Worm (Caenorhabditis elegans) whole organism, young adult: ENCODE data around the gene bgnt-1.3.

ENCODE experiments used
- B0261.1 ChIP-seq: sonication (generic microtip); optimal IDR thresholded peaks from 2 replicates; lab custom pipeline; 2016; ENCODE audit warnings: mild to moderate bottlenecking, missing genetic modification characterization, moderate library complexity, missing compliant biosample characterization
- F22D6.2 ChIP-seq: sonication (generic microtip); optimal IDR thresholded peaks from 2 replicates; lab custom pipeline; 2016; ENCODE audit warnings: mild to moderate bottlenecking, missing genetic modification characterization, missing compliant biosample characterization
- F23B12.7 ChIP-seq: sonication (generic microtip); optimal IDR thresholded peaks from 2 replicates; lab custom pipeline; 2017; ENCODE audit warnings: missing genetic modification characterization, mild to moderate bottlenecking, missing compliant biosample characterization, antibody characterized with exemption, moderate library complexity; ENCODE audit not compliant: insufficient read depth
- F33H1.4 ChIP-seq: fragments of 200-800 bp; sonication (Bioruptor generic); IDR thresholded peaks from 2 replicates; pipeline ENCODE4 v1.3.6; 2022; ENCODE audit warnings: missing genetic modification reagents, missing genetic modification characterization, missing compliant biosample characterization
- F49E8.2 ChIP-seq: sonication (generic microtip); optimal IDR thresholded peaks from 3 replicates; lab custom pipeline; 2017; ENCODE audit warnings: missing genetic modification characterization, mild to moderate bottlenecking, missing compliant biosample characterization, antibody characterized with exemption, moderate library complexity; ENCODE audit not compliant: insufficient read depth
- F55B11.4 ChIP-seq: sonication (generic microtip); optimal IDR thresholded peaks from 2 replicates; lab custom pipeline; 2016; ENCODE audit warnings: missing compliant biosample characterization, missing genetic modification characterization, borderline replicate concordance; ENCODE audit not compliant: insufficient read depth
- F57A8.1 ChIP-seq: fragments of 200-800 bp; sonication (Bioruptor generic); optimal IDR thresholded peaks from 2 replicates; lab custom pipeline; 2018; ENCODE audit warnings: mild to moderate bottlenecking, missing genetic modification characterization, moderate library complexity, missing compliant biosample characterization
- Y53G8AR.9 ChIP-seq: fragments of 200-800 bp; sonication (Bioruptor generic); conservative IDR thresholded peaks from 2 replicates; pipeline ENCODE4 v1.3.6; 2022; ENCODE audit warnings: missing genetic modification reagents, missing genetic modification characterization, missing compliant biosample characterization
- Y56A3A.18 ChIP-seq: fragments of 200-800 bp; sonication (Bioruptor generic); IDR thresholded peaks from 2 replicates; pipeline ENCODE4 v1.3.6; 2022; ENCODE audit warnings: missing genetic modification reagents, missing genetic modification characterization, missing compliant biosample characterization
- Y79H2A.3 ChIP-seq: fragments of 200-800 bp; sonication (Bioruptor generic); conservative IDR thresholded peaks from 2 replicates; pipeline ENCODE4 v1.3.6; 2022; ENCODE audit warnings: missing genetic modification reagents, missing genetic modification characterization, missing compliant biosample characterization
- ZK185.1 ChIP-seq: sonication (generic microtip); optimal IDR thresholded peaks from 2 replicates; lab custom pipeline; 2016; ENCODE audit warnings: mild to moderate bottlenecking, missing genetic modification characterization, missing compliant biosample characterization; ENCODE audit not compliant: poor library complexity, severe bottlenecking
- aptf-3 ChIP-seq: fragments of 200-800 bp; sonication (Bioruptor generic); IDR thresholded peaks from 2 replicates; pipeline ENCODE4 v1.3.6; 2022; ENCODE audit warnings: missing genetic modification characterization, missing compliant biosample characterization
- ceh-58 ChIP-seq: fragments of 200-800 bp; sonication (Bioruptor generic); IDR thresholded peaks from 2 replicates; pipeline ENCODE4 v1.3.6; 2022; ENCODE audit warnings: missing genetic modification characterization, missing compliant biosample characterization
- die-1 ChIP-seq: sonication (generic microtip); optimal IDR thresholded peaks from 2 replicates; lab custom pipeline; 2016; ENCODE audit warnings: missing genotype, mild to moderate bottlenecking, missing genetic modification characterization, missing compliant biosample characterization
- dox-1 ChIP-seq: fragments of 200-800 bp; sonication (Bioruptor generic); IDR thresholded peaks from 2 replicates; pipeline ENCODE4 v1.3.6; 2022; ENCODE audit warnings: missing genetic modification reagents, missing genetic modification characterization, missing compliant biosample characterization
- dpl-1 ChIP-seq: fragments of 150-350 bp; optimal IDR thresholded peaks from 2 replicates; lab custom pipeline; 2014; ENCODE audit warnings: missing biosample characterization, missing genetic modification reagents, missing genetic modification characterization
- egl-18 ChIP-seq: fragments of 200-800 bp; sonication (Bioruptor generic); IDR thresholded peaks from 2 replicates; pipeline ENCODE4 v1.3.6; 2022; ENCODE audit warnings: missing genetic modification reagents, missing genetic modification characterization, missing compliant biosample characterization
- egl-44 ChIP-seq: fragments of 200-800 bp; sonication (Bioruptor generic); IDR thresholded peaks from 2 replicates; pipeline ENCODE4 v1.3.6; 2022; ENCODE audit warnings: missing genetic modification reagents, missing genetic modification characterization, missing compliant biosample characterization
- egrh-3 ChIP-seq: fragments of 200-800 bp; sonication (Bioruptor generic); IDR thresholded peaks from 2 replicates; pipeline ENCODE4 v1.3.6; 2022; ENCODE audit warnings: missing genetic modification reagents, missing genetic modification characterization, missing compliant biosample characterization
- hlh-26 ChIP-seq: fragments of 200-800 bp; sonication (Bioruptor generic); conservative IDR thresholded peaks from 2 replicates; pipeline ENCODE4 v1.3.6; 2022; ENCODE audit warnings: missing genetic modification reagents, missing genetic modification characterization, missing compliant biosample characterization
- hmg-1.2 ChIP-seq: fragments of 200-800 bp; sonication (Bioruptor generic); IDR thresholded peaks from 2 replicates; pipeline ENCODE4 v1.3.6; 2022; ENCODE audit warnings: missing genetic modification reagents, missing genetic modification characterization, missing compliant biosample characterization
- let-526 ChIP-seq: fragments of 200-800 bp; sonication (Bioruptor generic); IDR thresholded peaks from 2 replicates; pipeline ENCODE4 v1.3.6; 2022; ENCODE audit warnings: missing genetic modification reagents, missing genetic modification characterization, missing compliant biosample characterization
- lin-26 ChIP-seq: fragments of 200-800 bp; sonication (Bioruptor generic); IDR thresholded peaks from 2 replicates; pipeline ENCODE4 v1.3.6; 2022; ENCODE audit warnings: missing genetic modification reagents, missing genetic modification characterization, missing compliant biosample characterization
- lin-35 ChIP-seq, 3 experiments: fragments of 150-350 bp in 2 of 3; sonication (generic microtip) in 1 of 3; optimal IDR thresholded peaks; 2 replicates each; lab custom pipeline; 2014 to 2018; ENCODE audit warnings: missing biosample characterization in 3 of 3, missing genetic modification characterization in 3 of 3, missing genetic modification reagents in 3 of 3
- lin-54 ChIP-seq: fragments of 200-800 bp; sonication (Bioruptor generic); optimal IDR thresholded peaks from 2 replicates; lab custom pipeline; 2018; ENCODE audit warnings: mild to moderate bottlenecking, missing genetic modification characterization, missing compliant biosample characterization
- lsl-1 ChIP-seq: fragments of 200-800 bp; sonication (Bioruptor generic); optimal IDR thresholded peaks from 2 replicates; lab custom pipeline; 2018; ENCODE audit warnings: mild to moderate bottlenecking, missing genetic modification characterization, moderate library complexity, missing compliant biosample characterization
- lsy-27 ChIP-seq: sonication (generic microtip); optimal IDR thresholded peaks from 2 replicates; lab custom pipeline; 2017; ENCODE audit warnings: missing genetic modification characterization, mild to moderate bottlenecking, missing compliant biosample characterization, antibody characterized with exemption, missing genotype, borderline replicate concordance; ENCODE audit not compliant: insufficient read depth
- madf-6 ChIP-seq: fragments of 200-800 bp; sonication (Bioruptor generic); IDR thresholded peaks from 2 replicates; pipeline ENCODE4 v1.3.6; 2022; ENCODE audit warnings: missing genetic modification reagents, missing genetic modification characterization, missing compliant biosample characterization
- madf-8 ChIP-seq: fragments of 200-800 bp; sonication (Bioruptor generic); conservative IDR thresholded peaks from 2 replicates; pipeline ENCODE4 v1.3.6; 2022; ENCODE audit warnings: missing genetic modification reagents, missing genetic modification characterization, missing compliant biosample characterization
- mcd-1 ChIP-seq: fragments of 200-800 bp; sonication (Bioruptor generic); IDR thresholded peaks from 2 replicates; pipeline ENCODE4 v1.3.6; 2022; ENCODE audit warnings: missing genetic modification reagents, missing genetic modification characterization, missing compliant biosample characterization
- mxl-1 ChIP-seq: sonication (generic microtip); optimal IDR thresholded peaks from 2 replicates; lab custom pipeline; 2016; ENCODE audit warnings: missing genetic modification characterization, missing compliant biosample characterization
- nfyb-1 ChIP-seq: fragments of 200-800 bp; sonication (Bioruptor generic); IDR thresholded peaks from 2 replicates; pipeline ENCODE4 v1.3.6; 2022; ENCODE audit warnings: missing genetic modification reagents, missing genetic modification characterization, missing compliant biosample characterization
- nhr-179 ChIP-seq: sonication (generic microtip); optimal IDR thresholded peaks from 2 replicates; lab custom pipeline; 2016; ENCODE audit warnings: mild to moderate bottlenecking, missing genetic modification characterization, missing compliant biosample characterization
- pbrm-1 ChIP-seq: fragments of 200-800 bp; sonication (Bioruptor generic); IDR thresholded peaks from 2 replicates; pipeline ENCODE4 v1.3.6; 2022; ENCODE audit warnings: missing genetic modification reagents, missing genetic modification characterization, missing compliant biosample characterization
- rpc-1 ChIP-seq, 2 experiments: fragments of 150-350 bp in 1 of 2; sonication (generic microtip) in 1 of 2; optimal IDR thresholded peaks; 2 replicates each; lab custom pipeline; 2014 to 2018; ENCODE audit warnings: missing biosample characterization in 1 of 2, missing genetic modification characterization in 1 of 2, missing genetic modification reagents in 1 of 2, missing genotype in 1 of 2
- sea-2 ChIP-seq: fragments of 200-800 bp; sonication (Bioruptor generic); IDR thresholded peaks from 2 replicates; pipeline ENCODE4 v1.3.6; 2022; ENCODE audit warnings: missing genetic modification characterization, missing compliant biosample characterization
- snpc-1.1 ChIP-seq: sonication (generic microtip); optimal IDR thresholded peaks from 2 replicates; lab custom pipeline; 2017; ENCODE audit warnings: missing genetic modification characterization, mild to moderate bottlenecking, missing compliant biosample characterization, antibody characterized with exemption, moderate library complexity, missing genotype, missing genetic modification reagents; ENCODE audit not compliant: insufficient read depth
- snpc-4 ChIP-seq, 5 experiments: fragments of 150-350 bp in 1 of 5; sonication (generic microtip) in 4 of 5; optimal IDR thresholded peaks; 2 replicates each; lab custom pipeline; 2014 to 2018; ENCODE audit warnings: missing genetic modification characterization in 5 of 5, missing biosample characterization in 3 of 5, antibody characterized with exemption in 2 of 5, mild to moderate bottlenecking in 2 of 5, missing compliant biosample characterization in 2 of 5, missing genotype in 2 of 5, moderate library complexity in 2 of 5, missing genetic modification reagents in 1 of 5
- tbp1 ChIP-seq: fragments of 200-800 bp; sonication (Bioruptor generic); optimal IDR thresholded peaks from 2 replicates; lab custom pipeline; 2018; ENCODE audit warnings: mild to moderate bottlenecking, missing genetic modification characterization, missing compliant biosample characterization
- unc-130 ChIP-seq: sonication (generic microtip); optimal IDR thresholded peaks from 2 replicates; lab custom pipeline; 2016; ENCODE audit warnings: missing genetic modification reagents, missing genetic modification characterization, missing compliant biosample characterization
- xnd-1 ChIP-seq: sonication (generic microtip); optimal IDR thresholded peaks from 2 replicates; lab custom pipeline; 2016; ENCODE audit warnings: missing genotype, missing genetic modification reagents, missing genetic modification characterization, missing compliant biosample characterization
- zfh-2 ChIP-seq: fragments of 200-800 bp; sonication (Bioruptor generic); conservative IDR thresholded peaks from 2 replicates; pipeline ENCODE4 v1.3.6; 2022; ENCODE audit warnings: missing genetic modification reagents, missing genetic modification characterization, missing compliant biosample characterization
- zim-3 ChIP-seq: sonication (generic microtip); optimal IDR thresholded peaks from 2 replicates; lab custom pipeline; 2017; ENCODE audit warnings: mild to moderate bottlenecking, missing genetic modification characterization, moderate library complexity, missing compliant biosample characterization
- ztf-18 ChIP-seq: sonication (generic microtip); optimal IDR thresholded peaks from 2 replicates; lab custom pipeline; 2016; ENCODE audit warnings: missing genotype, mild to moderate bottlenecking, missing genetic modification characterization, missing compliant biosample characterization
- ztf-26 ChIP-seq: sonication (generic microtip); optimal IDR thresholded peaks from 2 replicates; lab custom pipeline; 2017; ENCODE audit warnings: missing genetic modification characterization, missing compliant biosample characterization

The bgnt-1.3 gene

DNA sequence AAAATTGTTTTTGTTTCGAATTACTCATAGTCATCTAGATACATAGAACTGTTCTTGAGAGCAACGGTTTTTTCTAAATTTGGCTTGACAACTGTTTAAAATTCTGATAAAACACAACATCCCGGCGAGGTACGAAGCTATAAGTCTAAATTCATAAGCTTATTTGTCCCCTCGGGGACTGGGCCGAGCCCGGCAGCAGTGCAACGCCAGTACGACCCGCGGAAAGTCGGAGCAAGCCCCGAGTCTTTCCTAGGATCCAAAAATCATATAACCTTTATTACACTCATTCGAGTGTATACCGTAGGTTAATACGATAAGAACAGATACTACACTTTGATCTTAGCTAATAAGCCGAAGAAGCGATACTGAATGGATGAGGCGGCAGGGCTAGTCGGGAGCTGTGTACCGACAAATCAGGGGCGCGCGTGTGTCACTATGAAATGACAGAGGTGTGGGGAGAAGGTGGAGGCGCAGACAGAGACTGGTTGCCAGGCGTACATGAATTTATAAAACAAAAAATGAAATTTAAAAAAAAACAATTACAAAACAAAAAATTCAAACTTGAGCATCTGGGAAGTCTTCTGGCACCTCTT, 30.7 kb downstream of the bgnt-1.3 start:
- TF ChIP-seq madf-6: peak; percentile 73
- TF ChIP-seq ZK185.1 (tag; lab: Kevin White, UChicago): no peak
- peak; percentile 82 for TF ChIP-seq lin-26 (GFP tag; lab: Robert Waterston, UW)
- TF ChIP-seq dox-1 (GFP tag; lab: Robert Waterston, UW): peak; percentile 77
- peak; percentile 21 for TF ChIP-seq lsy-27 (tag; lab: Kevin White, UChicago)
- no peak for TF ChIP-seq aptf-3
- no peak for TF ChIP-seq nhr-179 (tag; lab: Kevin White, UChicago)
- TF ChIP-seq B0261.1 (tag; lab: Kevin White, UChicago): peak; percentile 21
- TF ChIP-seq madf-8 (GFP tag; lab: Robert Waterston, UW): 0 out of 2 replicates have a peak, but pooled peaks have one; percentile 11
- peak; percentile 42; the same call in 1 of the 2 replicates for TF ChIP-seq nfyb-1 (GFP tag; lab: Robert Waterston, UW)
- no peak for TF ChIP-seq dpl-1
- TF ChIP-seq egl-18 (GFP tag; lab: Robert Waterston, UW): no peak
- no peak for TF ChIP-seq mxl-1 (tag; lab: Kevin White, UChicago)
- TF ChIP-seq F55B11.4 (tag; lab: Kevin White, UChicago): no peak
- TF ChIP-seq Y53G8AR.9 (GFP tag; lab: Robert Waterston, UW): 0 out of 2 replicates have a peak, but pooled peaks have one; percentile 44
- no peak for TF ChIP-seq let-526
- no peak for TF ChIP-seq rpc-1 (optimal IDR thresholded peaks at IDR 0.05; lab: Kevin White, UChicago)
- peak; percentile 3 for TF ChIP-seq rpc-1 (tag; optimal IDR thresholded peaks at IDR 0.05; lab: Kevin White, UChicago)
- TF ChIP-seq egrh-3 (GFP tag; lab: Robert Waterston, UW): 0 out of 2 replicates have a peak, but pooled peaks have one; percentile 28
- TF ChIP-seq snpc-1.1 (tag; lab: Kevin White, UChicago): peak; percentile 92
- TF ChIP-seq F22D6.2 (tag; lab: Kevin White, UChicago): no peak
- 0 out of 2 replicates have a peak, but pooled peaks have one; percentile 40 for TF ChIP-seq Y56A3A.18 (GFP tag; lab: Robert Waterston, UW)
- TF ChIP-seq egl-44 (GFP tag; lab: Robert Waterston, UW): 0 out of 2 replicates have a peak, but pooled peaks have one; percentile 52
- no peak for TF ChIP-seq lin-35 (GFP tag; optimal IDR thresholded peaks at IDR 0.05; lab: Kevin White, UChicago)
- TF ChIP-seq unc-130: peak; percentile 13
- peak; percentile 24 for TF ChIP-seq xnd-1 (tag; lab: Kevin White, UChicago)
- no peak for TF ChIP-seq F57A8.1 (GFP tag; lab: Kevin White, UChicago)
- TF ChIP-seq die-1: peak; percentile 45
- TF ChIP-seq pbrm-1 (GFP tag; lab: Robert Waterston, UW): peak; percentile 86
- TF ChIP-seq zfh-2 (GFP tag; lab: Robert Waterston, UW): 0 out of 2 replicates have a peak, but pooled peaks have one; percentile 20
- TF ChIP-seq F33H1.4 (GFP tag; lab: Robert Waterston, UW): peak; percentile 14; the same call in 1 of the 2 replicates
- TF ChIP-seq Y79H2A.3 (GFP tag; lab: Robert Waterston, UW): no peak
- no peak for TF ChIP-seq sea-2 (GFP tag; lab: Robert Waterston, UW)
- TF ChIP-seq tbp1 (GFP tag; lab: Kevin White, UChicago): peak; percentile 70
- TF ChIP-seq F23B12.7 (tag; lab: Kevin White, UChicago): peak; percentile 52
- TF ChIP-seq mcd-1 (GFP tag; lab: Robert Waterston, UW): peak; percentile 32
- no peak for TF ChIP-seq ztf-26 (tag; lab: Kevin White, UChicago)
- TF ChIP-seq snpc-4 (GFP tag; optimal IDR thresholded peaks at IDR 0.05; lab: Kevin White, UChicago): peak; percentile 89
- TF ChIP-seq snpc-4 (tag; optimal IDR thresholded peaks at IDR 0.05; lab: Kevin White, UChicago): peak; percentile 82 to 97 (median 92)
- peak; percentile 91 for TF ChIP-seq hmg-1.2 (GFP tag; lab: Robert Waterston, UW)
- TF ChIP-seq lsl-1 (GFP tag; lab: Kevin White, UChicago): peak; percentile 64
- TF ChIP-seq lin-54: peak; percentile 16
- TF ChIP-seq ceh-58 (GFP tag; lab: Robert Waterston, UW): 0 out of 2 replicates have a peak, but pooled peaks have one; percentile 50
- no peak for TF ChIP-seq hlh-26 (GFP tag; lab: Robert Waterston, UW)
- TF ChIP-seq F49E8.2 (tag; lab: Kevin White, UChicago): peak; percentile 62
- TF ChIP-seq ztf-18 (tag; lab: Kevin White, UChicago): peak; percentile 27
- TF ChIP-seq zim-3 (tag; lab: Kevin White, UChicago): no peak
